Worm (Caenorhabditis elegans): Measurements from ENCODE around the gene cec-4.

- no peak for TF ChIP-seq ztf-11 (tag; optimal IDR thresholded peaks at IDR 0.05)
- TF ChIP-seq nhr-23 (tag; optimal IDR thresholded peaks at IDR 0.05), result no peak
- TF ChIP-seq lin-13 (GFP tag; optimal IDR thresholded peaks at IDR 0.05), result peak; percentile 50
- no peak for TF ChIP-seq unc-62 (GFP tag; optimal IDR thresholded peaks at IDR 0.05)
Measured at ce11 chrIV:7573944-7574343, 1.6 kb upstream of the cec-4 start.
